Fruit fly (Drosophila melanogaster) whole organism, embryonic: ENCODE data around the gene CG14883.

Experiments
- Antp ChIP-seq: fragments of 200-800 bp; sonication (Bioruptor generic); optimal IDR thresholded peaks from 3 replicates; lab custom pipeline; 2016; ENCODE audit warnings: missing biosample characterization, missing genetic modification characterization
- C15 ChIP-seq: fragments of 200-800 bp; sonication (Bioruptor generic); IDR thresholded peaks from 3 replicates; pipeline ENCODE4 v1.3.6; 2022; ENCODE audit warnings: missing biosample characterization, missing genetic modification characterization
- CG10209 ChIP-seq: fragments of 200-800 bp; sonication (Bioruptor generic); optimal IDR thresholded peaks from 3 replicates; lab custom pipeline; 2017; ENCODE audit warnings: missing biosample characterization, mild to moderate bottlenecking, missing genetic modification characterization, missing genetic modification reagents
- CG11085 ChIP-seq: fragments of 200-800 bp; sonication (Bioruptor generic); IDR thresholded peaks from 2 replicates; pipeline ENCODE4 v1.3.6; 2022; ENCODE audit warnings: missing biosample characterization, missing genetic modification characterization
- CG11398 ChIP-seq: fragments of 200-800 bp; sonication (Bioruptor generic); optimal IDR thresholded peaks from 2 replicates; lab custom pipeline; 2016; ENCODE audit warnings: missing biosample characterization, missing genetic modification characterization
- CG12071 ChIP-seq: fragments of 200-800 bp; sonication (Bioruptor generic); optimal IDR thresholded peaks from 3 replicates; lab custom pipeline; 2018; ENCODE audit warnings: missing biosample characterization, mild to moderate bottlenecking, missing genetic modification characterization
- CG14965 ChIP-seq: fragments of 200-800 bp; sonication (Bioruptor generic); optimal IDR thresholded peaks from 2 replicates; lab custom pipeline; 2016; ENCODE audit warnings: missing biosample characterization, missing genetic modification characterization, borderline replicate concordance
- CG1647 ChIP-seq: fragments of 200-800 bp; sonication (Bioruptor generic); optimal IDR thresholded peaks from 3 replicates; lab custom pipeline; 2016; ENCODE audit warnings: missing biosample characterization, missing genetic modification characterization
- CG17568 ChIP-seq: fragments of 200-800 bp; sonication (Bioruptor generic); optimal IDR thresholded peaks from 2 replicates; lab custom pipeline; 2018; ENCODE audit warnings: missing biosample characterization, mild to moderate bottlenecking, missing genetic modification characterization, moderate library complexity
- CG18619 ChIP-seq: fragments of 200-800 bp; sonication (Bioruptor generic); optimal IDR thresholded peaks from 3 replicates; lab custom pipeline; 2017; ENCODE audit warnings: missing biosample characterization, mild to moderate bottlenecking, missing genetic modification characterization
- CG18764 ChIP-seq: fragments of 200-800 bp; sonication (Bioruptor generic); optimal IDR thresholded peaks from 3 replicates; lab custom pipeline; 2016; ENCODE audit warnings: missing biosample characterization, missing genetic modification characterization
- CG2202 ChIP-seq: fragments of 200-800 bp; sonication (Bioruptor generic); optimal IDR thresholded peaks from 2 replicates; lab custom pipeline; 2018; ENCODE audit warnings: missing biosample characterization, mild to moderate bottlenecking, missing genetic modification characterization
- CG3065 ChIP-seq: fragments of 200-800 bp; sonication (Bioruptor generic); optimal IDR thresholded peaks from 2 replicates; lab custom pipeline; 2016; ENCODE audit warnings: missing biosample characterization, missing genetic modification characterization
- CG31224 ChIP-seq: fragments of 200-800 bp; sonication (Bioruptor generic); IDR thresholded peaks from 2 replicates; pipeline ENCODE4 v1.3.6; 2022; ENCODE audit warnings: missing biosample characterization, missing genetic modification characterization
- CG6854 ChIP-seq: fragments of 200-800 bp; sonication (Bioruptor generic); optimal IDR thresholded peaks from 3 replicates; lab custom pipeline; 2017; ENCODE audit warnings: missing biosample characterization, mild to moderate bottlenecking, missing genetic modification characterization
- CG7556 ChIP-seq: fragments of 200-800 bp; sonication (Bioruptor generic); optimal IDR thresholded peaks from 2 replicates; lab custom pipeline; 2017; ENCODE audit warnings: missing biosample characterization, mild to moderate bottlenecking, missing genetic modification characterization
- CG7928 ChIP-seq: fragments of 200-800 bp; sonication (Bioruptor generic); optimal IDR thresholded peaks from 2 replicates; lab custom pipeline; 2017; ENCODE audit warnings: missing biosample characterization, mild to moderate bottlenecking, missing genetic modification characterization
- Dad ChIP-seq: fragments of 200-800 bp; sonication (Bioruptor generic); optimal IDR thresholded peaks from 3 replicates; lab custom pipeline; 2016; ENCODE audit warnings: missing biosample characterization, missing genetic modification characterization
- Dip2 ChIP-seq: fragments of 200-800 bp; sonication (Bioruptor generic); IDR thresholded peaks from 2 replicates; pipeline ENCODE4 v1.3.6; 2022; ENCODE audit warnings: missing biosample characterization, missing genetic modification characterization
- Dll ChIP-seq: fragments of 200-800 bp; sonication (Bioruptor generic); IDR thresholded peaks from 4 replicates; pipeline ENCODE4 v1.3.6; 2022; ENCODE audit warnings: missing biosample characterization, missing genetic modification characterization; ENCODE audit not compliant: partially characterized antibody
- Doc2 ChIP-seq: fragments of 200-800 bp; sonication (Bioruptor generic); IDR thresholded peaks from 2 replicates; pipeline ENCODE4 v1.3.6; 2022; ENCODE audit warnings: missing biosample characterization, missing genetic modification characterization
- GATAe ChIP-seq: fragments of 200-800 bp; sonication (Bioruptor generic); conservative IDR thresholded peaks from 2 replicates; pipeline ENCODE4 v1.3.6; 2022; ENCODE audit warnings: missing biosample characterization, missing genetic modification characterization
- Hand ChIP-seq: fragments of 200-800 bp; sonication (Bioruptor generic); optimal IDR thresholded peaks from 2 replicates; lab custom pipeline; 2017; ENCODE audit warnings: mild to moderate bottlenecking, missing biosample characterization, missing genetic modification reagents, missing genetic modification characterization
- Hey ChIP-seq: fragments of 200-800 bp; sonication (Bioruptor generic); optimal IDR thresholded peaks from 3 replicates; lab custom pipeline; 2018; ENCODE audit warnings: missing biosample characterization, mild to moderate bottlenecking, missing genetic modification characterization
- HmgZ ChIP-seq: fragments of 200-800 bp; sonication (Bioruptor generic); optimal IDR thresholded peaks from 2 replicates; lab custom pipeline; 2018; ENCODE audit warnings: missing biosample characterization, mild to moderate bottlenecking, missing genetic modification characterization
- Lhr ChIP-seq: fragments of 200-800 bp; sonication (Bioruptor generic); optimal IDR thresholded peaks from 3 replicates; lab custom pipeline; 2017; ENCODE audit warnings: mild to moderate bottlenecking, missing biosample characterization, missing genetic modification reagents, missing genetic modification characterization
- MBD-R2 ChIP-seq: fragments of 200-800 bp; sonication (Bioruptor generic); IDR thresholded peaks from 2 replicates; pipeline ENCODE4 v1.3.6; 2022; ENCODE audit warnings: missing biosample characterization, missing genetic modification characterization
- Six4 ChIP-seq: fragments of 200-800 bp; sonication (Bioruptor generic); optimal IDR thresholded peaks from 2 replicates; lab custom pipeline; 2016; ENCODE audit warnings: missing biosample characterization, missing genetic modification characterization
- TFAM ChIP-seq: fragments of 200-800 bp; sonication (Bioruptor generic); optimal IDR thresholded peaks from 2 replicates; lab custom pipeline; 2017; ENCODE audit warnings: missing biosample characterization, missing genetic modification characterization, inconsistent platforms
- abd-A ChIP-seq: fragments of 200-800 bp; sonication (Bioruptor generic); optimal IDR thresholded peaks from 3 replicates; lab custom pipeline; 2019; ENCODE audit warnings: missing biosample characterization, mild to moderate bottlenecking, missing genetic modification characterization, moderate library complexity
- chn ChIP-seq: fragments of 200-800 bp; sonication (Bioruptor generic); optimal IDR thresholded peaks from 2 replicates; lab custom pipeline; 2016; ENCODE audit warnings: missing biosample characterization, missing genetic modification characterization
- dan ChIP-seq: fragments of 200-800 bp; sonication (Bioruptor generic); IDR thresholded peaks from 2 replicates; pipeline ENCODE4 v1.3.6; 2022; ENCODE audit warnings: missing biosample characterization, missing genetic modification characterization
- dimm ChIP-seq: fragments of 200-800 bp; sonication (Bioruptor generic); IDR thresholded peaks from 2 replicates; pipeline ENCODE4 v1.3.6; 2022; ENCODE audit warnings: missing biosample characterization, missing genetic modification characterization
- dmrt11E ChIP-seq: fragments of 200-800 bp; sonication (Bioruptor generic); optimal IDR thresholded peaks from 3 replicates; lab custom pipeline; 2018; ENCODE audit warnings: missing biosample characterization, mild to moderate bottlenecking, missing genetic modification characterization, moderate library complexity
- gsb ChIP-seq: fragments of 200-800 bp; sonication (Bioruptor generic); IDR thresholded peaks from 2 replicates; pipeline ENCODE4 v1.3.6; 2022; ENCODE audit warnings: missing biosample characterization, missing genetic modification characterization
- h ChIP-seq: fragments of >200 bp; optimal IDR thresholded peaks from 2 replicates; lab custom pipeline; 2017
- her ChIP-seq: fragments of 200-800 bp; sonication (Bioruptor generic); optimal IDR thresholded peaks from 2 replicates; lab custom pipeline; 2016; ENCODE audit warnings: missing biosample characterization, missing genetic modification characterization
- ind ChIP-seq: fragments of 200-800 bp; sonication (Bioruptor generic); optimal IDR thresholded peaks from 3 replicates; lab custom pipeline; 2016; ENCODE audit warnings: missing biosample characterization, missing genetic modification characterization
- kay ChIP-seq: fragments of 200-800 bp; sonication (Bioruptor generic); optimal IDR thresholded peaks from 2 replicates; lab custom pipeline; 2016; ENCODE audit warnings: missing biosample characterization, missing genetic modification characterization
- lab ChIP-seq: fragments of 200-800 bp; sonication (Bioruptor generic); optimal IDR thresholded peaks from 3 replicates; lab custom pipeline; 2017; ENCODE audit warnings: missing biosample characterization, missing genetic modification characterization, mild to moderate bottlenecking, moderate library complexity, missing genetic modification reagents
- mam ChIP-seq: fragments of 200-800 bp; sonication (Bioruptor generic); optimal IDR thresholded peaks from 3 replicates; lab custom pipeline; 2016; ENCODE audit warnings: missing biosample characterization, missing genetic modification characterization
- nmo ChIP-seq: fragments of 200-800 bp; sonication (Bioruptor generic); optimal IDR thresholded peaks from 2 replicates; lab custom pipeline; 2018; ENCODE audit warnings: missing biosample characterization, mild to moderate bottlenecking, missing genetic modification characterization, moderate library complexity
- pros ChIP-seq: fragments of 200-800 bp; sonication (Bioruptor generic); optimal IDR thresholded peaks from 3 replicates; lab custom pipeline; 2019; ENCODE audit warnings: missing biosample characterization, mild to moderate bottlenecking, missing genetic modification characterization, moderate library complexity
- sc ChIP-seq, 3 experiments: fragments of >200 bp in 2 of 3; fragments of 200-800 bp in 1 of 3; sonication (Bioruptor generic) in 1 of 3; optimal IDR thresholded peaks; 2 replicates in 2 of 3; 3 replicates in 1 of 3; lab custom pipeline; 2017; ENCODE audit warnings: mild to moderate bottlenecking in 1 of 3, missing biosample characterization in 1 of 3, missing genetic modification characterization in 1 of 3, missing genetic modification reagents in 1 of 3
- sisA ChIP-seq: fragments of 200-800 bp; sonication (Bioruptor generic); IDR thresholded peaks from 2 replicates; pipeline ENCODE4 v1.3.6; 2022; ENCODE audit warnings: missing biosample characterization, missing genetic modification characterization
- slou ChIP-seq: fragments of 200-800 bp; sonication (Bioruptor generic); optimal IDR thresholded peaks from 3 replicates; lab custom pipeline; 2016; ENCODE audit warnings: missing biosample characterization, missing genetic modification characterization
- slp2 ChIP-seq: fragments of 200-800 bp; sonication (Bioruptor generic); optimal IDR thresholded peaks from 2 replicates; lab custom pipeline; 2016; ENCODE audit warnings: missing biosample characterization, missing genetic modification characterization
- ttk ChIP-seq: fragments of 200-800 bp; sonication (Bioruptor generic); IDR thresholded peaks from 2 replicates; pipeline ENCODE4 v2.1.2; 2022; ENCODE audit warnings: missing biosample characterization, missing genetic modification characterization
- vfl ChIP-seq: fragments of 200-800 bp; sonication (Bioruptor generic); optimal IDR thresholded peaks from 2 replicates; lab custom pipeline; 2016; ENCODE audit warnings: missing biosample characterization, missing genetic modification characterization
- wek ChIP-seq: fragments of 200-800 bp; sonication (Bioruptor generic); optimal IDR thresholded peaks from 3 replicates; lab custom pipeline; 2018; ENCODE audit warnings: missing biosample characterization, mild to moderate bottlenecking, missing genetic modification characterization, moderate library complexity

The CG14883 gene

DNA sequence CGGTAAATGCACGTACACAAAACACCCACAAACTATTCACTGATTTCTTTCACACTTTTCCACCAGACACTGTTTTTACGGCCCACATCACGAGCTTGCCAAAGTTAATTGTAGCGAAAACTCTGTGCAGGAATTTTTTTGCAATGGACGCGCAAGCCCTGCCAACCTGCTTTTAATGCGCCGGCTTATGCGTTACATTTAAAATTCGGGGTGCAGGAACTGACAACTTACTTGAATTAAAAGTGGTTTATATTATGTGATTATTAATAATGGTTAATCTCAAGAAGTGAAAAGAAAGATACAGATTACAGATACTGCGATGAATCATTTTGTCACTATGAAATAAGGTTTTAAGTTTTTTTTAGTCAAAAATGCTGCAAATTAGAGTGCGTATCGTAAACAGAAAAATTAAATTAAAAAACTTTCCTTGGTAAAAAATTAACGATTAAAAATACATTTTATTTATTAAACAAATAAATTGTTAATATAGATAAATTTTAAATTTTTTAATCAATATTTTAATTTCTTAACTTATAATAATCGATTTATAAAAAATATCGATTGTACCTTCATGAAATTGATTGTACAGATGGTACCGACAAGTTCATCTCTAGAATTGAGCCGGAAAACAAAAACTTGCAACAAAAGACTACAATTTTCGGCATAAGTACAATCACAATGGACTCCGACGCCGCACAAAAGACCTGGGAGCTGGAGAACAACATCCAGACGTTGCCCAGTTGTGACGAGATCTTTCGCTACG, 13.8 kb downstream of the CG14883 start, which contains the start of the genes CG42232 and CSN5 (continued):
- no peak for TF ChIP-seq CG7928 (GFP tag; lab: Kevin White, UChicago)
- TF ChIP-seq slou, result peak; percentile 21
- no peak for TF ChIP-seq GATAe (GFP tag; lab: Robert Waterston, UW)
- no peak for TF ChIP-seq CG11398 (GFP tag; lab: Kevin White, UChicago)
- no peak for TF ChIP-seq gsb (GFP tag; lab: Robert Waterston, UW)
- TF ChIP-seq sc (optimal IDR thresholded peaks at IDR 0.05; lab: Kevin White, UChicago), result no peak
- no peak for TF ChIP-seq sc (GFP tag; optimal IDR thresholded peaks at IDR 0.05; lab: Kevin White, UChicago)
- peak; percentile 68 for TF ChIP-seq dmrt11E
- peak; percentile 40 for TF ChIP-seq CG18764 (GFP tag; lab: Kevin White, UChicago)
- no peak for TF ChIP-seq slp2
- peak; percentile 25 for TF ChIP-seq HmgZ (tag; lab: Kevin White, UChicago)
- TF ChIP-seq Hand (GFP tag; lab: Kevin White, UChicago), result no peak
- TF ChIP-seq h (lab: Kevin White, UChicago), result no peak
- TF ChIP-seq CG3065, result no peak
- TF ChIP-seq chn (GFP tag; lab: Kevin White, UChicago), result peak; percentile 37
- TF ChIP-seq wek (GFP tag; lab: Kevin White, UChicago), result no peak
- peak; percentile 10 for TF ChIP-seq kay (GFP tag; lab: Kevin White, UChicago)
- TF ChIP-seq CG6854 (GFP tag; lab: Kevin White, UChicago), result no peak
- peak; percentile 36; the same call in 1 of the 2 replicates for TF ChIP-seq CG11085 (GFP tag; lab: Robert Waterston, UW)
- TF ChIP-seq Antp (GFP tag; lab: Kevin White, UChicago), result no peak
- TF ChIP-seq MBD-R2 (GFP tag; lab: Robert Waterston, UW), result peak; percentile 87
- no peak for TF ChIP-seq CG10209 (GFP tag; lab: Kevin White, UChicago)
- no peak for TF ChIP-seq CG17568
- TF ChIP-seq pros (GFP tag; lab: Kevin White, UChicago), result no peak
- TF ChIP-seq TFAM, result no peak
- TF ChIP-seq her (GFP tag; lab: Kevin White, UChicago), result no peak
- peak; percentile 9 for TF ChIP-seq CG18619
- TF ChIP-seq dimm (GFP tag; lab: Robert Waterston, UW), result no peak
- no peak for TF ChIP-seq CG12071 (GFP tag; lab: Kevin White, UChicago)
- no peak for TF ChIP-seq vfl (GFP tag; lab: Kevin White, UChicago)
- peak; percentile 51; the same call in 1 of the 2 replicates for TF ChIP-seq sisA
- no peak for TF ChIP-seq dan (GFP tag; lab: Robert Waterston, UW)
- no peak for TF ChIP-seq CG7556 (GFP tag; lab: Kevin White, UChicago)
- no peak for TF ChIP-seq lab
- no peak for TF ChIP-seq Hey (tag; lab: Kevin White, UChicago)
- TF ChIP-seq nmo, result peak; percentile 84
- no peak for TF ChIP-seq CG2202 (tag; lab: Kevin White, UChicago)
- no peak for TF ChIP-seq C15 (GFP tag; lab: Robert Waterston, UW)
- peak; percentile 74 for TF ChIP-seq Dll (GFP tag; lab: Robert Waterston, UW)
- no peak for TF ChIP-seq CG14965
- no peak for TF ChIP-seq Doc2 (GFP tag; lab: Robert Waterston, UW)
- no peak for TF ChIP-seq Dip2 (GFP tag; lab: Robert Waterston, UW)
- peak; percentile 46 for TF ChIP-seq CG1647 (GFP tag; lab: Kevin White, UChicago)
- no peak for TF ChIP-seq abd-A (tag; lab: Kevin White, UChicago)
- TF ChIP-seq Six4 (GFP tag; lab: Kevin White, UChicago), result peak; percentile 14
- peak; percentile 69 for TF ChIP-seq mam (GFP tag; lab: Kevin White, UChicago)
- TF ChIP-seq Dad (GFP tag; lab: Kevin White, UChicago), result peak; percentile 1
- no peak for TF ChIP-seq ind (GFP tag; lab: Kevin White, UChicago)
- no peak for TF ChIP-seq Lhr (GFP tag; lab: Kevin White, UChicago)
- TF ChIP-seq CG31224 (GFP tag; lab: Robert Waterston, UW), result no peak
- TF ChIP-seq ttk (GFP tag; lab: Robert Waterston, UW), result peak; percentile 45; the same call in 1 of the 2 replicates
